Fruit fly (Drosophila melanogaster) whole organism, embryonic: ENCODE results near the gene stops.

Experiments used
- Antp ChIP-seq: fragments of 200-800 bp; sonication (Bioruptor generic); optimal IDR thresholded peaks from 3 replicates; lab custom pipeline; 2016; ENCODE audit warnings: missing biosample characterization, missing genetic modification characterization
- Atf3 ChIP-seq: fragments of 200-800 bp; sonication (Bioruptor generic); optimal IDR thresholded peaks from 3 replicates; lab custom pipeline; 2016; ENCODE audit warnings: missing biosample characterization, missing genetic modification characterization
- Atf6 ChIP-seq: fragments of 200-800 bp; sonication (Bioruptor generic); IDR thresholded peaks from 2 replicates; pipeline ENCODE4 v1.3.6; 2022; ENCODE audit warnings: missing biosample characterization, missing genetic modification characterization
- Blimp-1 ChIP-seq: fragments of 200-800 bp; sonication (Bioruptor generic); optimal IDR thresholded peaks from 3 replicates; lab custom pipeline; 2018; ENCODE audit warnings: missing biosample characterization, missing genetic modification characterization, mild to moderate bottlenecking, moderate library complexity, missing genetic modification reagents
- CG11504 ChIP-seq: fragments of 200-800 bp; sonication (Bioruptor generic); optimal IDR thresholded peaks from 3 replicates; lab custom pipeline; 2019; ENCODE audit warnings: missing biosample characterization, mild to moderate bottlenecking, missing genetic modification characterization, moderate library complexity
- CG11560 ChIP-seq: fragments of 200-800 bp; sonication (Bioruptor generic); IDR thresholded peaks from 3 replicates; pipeline ENCODE4 v1.3.6; 2022; ENCODE audit warnings: missing biosample characterization, missing genetic modification characterization
- CG12769 ChIP-seq: fragments of 200-800 bp; sonication (Bioruptor generic); optimal IDR thresholded peaks from 2 replicates; lab custom pipeline; 2019; ENCODE audit warnings: missing biosample characterization, mild to moderate bottlenecking, missing genetic modification characterization, moderate library complexity
- CG14441 ChIP-seq: fragments of 200-800 bp; sonication (Bioruptor generic); IDR thresholded peaks from 2 replicates; pipeline ENCODE4 v1.3.6; 2022; ENCODE audit warnings: missing biosample characterization, missing genetic modification characterization
- CG1529 ChIP-seq: fragments of 200-800 bp; sonication (Bioruptor generic); optimal IDR thresholded peaks from 3 replicates; lab custom pipeline; 2018; ENCODE audit warnings: missing biosample characterization, missing genetic modification characterization
- CG15479 ChIP-seq: fragments of 200-800 bp; sonication (Bioruptor generic); optimal IDR thresholded peaks from 3 replicates; lab custom pipeline; 2019; ENCODE audit warnings: missing biosample characterization, mild to moderate bottlenecking, missing genetic modification characterization, moderate library complexity
- CG16779 ChIP-seq: fragments of 200-800 bp; sonication (Bioruptor generic); IDR thresholded peaks from 2 replicates; pipeline ENCODE4 v1.3.6; 2022; ENCODE audit warnings: missing biosample characterization, missing genetic modification characterization
- CG17912 ChIP-seq: fragments of 200-800 bp; sonication (Bioruptor generic); optimal IDR thresholded peaks from 2 replicates; lab custom pipeline; 2018; ENCODE audit warnings: missing biosample characterization, mild to moderate bottlenecking, missing genetic modification characterization
- CG2116 ChIP-seq: fragments of 200-800 bp; sonication (Bioruptor generic); optimal IDR thresholded peaks from 3 replicates; lab custom pipeline; 2018; ENCODE audit warnings: missing biosample characterization, mild to moderate bottlenecking, missing genetic modification characterization
- CG3847 ChIP-seq: fragments of 200-800 bp; sonication (Bioruptor generic); IDR thresholded peaks from 2 replicates; pipeline ENCODE4 v1.3.6; 2022; ENCODE audit warnings: missing biosample characterization, missing genetic modification characterization
- CG4404 ChIP-seq: fragments of 200-800 bp; sonication (Bioruptor generic); IDR thresholded peaks from 2 replicates; pipeline ENCODE4 v1.3.6; 2022; ENCODE audit warnings: missing biosample characterization, missing genetic modification characterization
- CG6654 ChIP-seq: fragments of 200-800 bp; sonication (Bioruptor generic); optimal IDR thresholded peaks from 2 replicates; lab custom pipeline; 2017; ENCODE audit warnings: missing biosample characterization, mild to moderate bottlenecking, missing genetic modification characterization
- CG6765 ChIP-seq: fragments of 200-800 bp; sonication (Bioruptor generic); optimal IDR thresholded peaks from 3 replicates; lab custom pipeline; 2017; ENCODE audit warnings: missing biosample characterization, mild to moderate bottlenecking, missing genetic modification characterization
- CTCF ChIP-seq: fragments of 200-800 bp; sonication (Bioruptor generic); optimal IDR thresholded peaks from 2 replicates; lab custom pipeline; 2017; ENCODE audit warnings: missing biosample characterization, mild to moderate bottlenecking, missing genetic modification characterization, moderate library complexity
- D19B ChIP-seq: fragments of 200-800 bp; sonication (Bioruptor generic); optimal IDR thresholded peaks from 2 replicates; lab custom pipeline; 2017; ENCODE audit warnings: missing biosample characterization, mild to moderate bottlenecking, missing genetic modification characterization
- Dfd ChIP-seq, 2 experiments: fragments of >200 bp; optimal IDR thresholded peaks; 2 replicates each; lab custom pipeline; 2017; ENCODE audit warnings: missing biosample characterization in 2 of 2, missing genetic modification characterization in 2 of 2
- Dip2 ChIP-seq: fragments of 200-800 bp; sonication (Bioruptor generic); IDR thresholded peaks from 2 replicates; pipeline ENCODE4 v1.3.6; 2022; ENCODE audit warnings: missing biosample characterization, missing genetic modification characterization
- Dll ChIP-seq: fragments of 200-800 bp; sonication (Bioruptor generic); IDR thresholded peaks from 4 replicates; pipeline ENCODE4 v1.3.6; 2022; ENCODE audit warnings: missing biosample characterization, missing genetic modification characterization; ENCODE audit not compliant: partially characterized antibody
- Eip74EF ChIP-seq, 2 experiments: fragments of 200-800 bp in 1 of 2; fragments of >200 bp in 1 of 2; sonication (Bioruptor generic) in 1 of 2; optimal IDR thresholded peaks; 2 replicates each; lab custom pipeline; 2017 to 2019; ENCODE audit warnings: missing biosample characterization in 2 of 2, missing genetic modification characterization in 2 of 2, mild to moderate bottlenecking in 1 of 2, moderate library complexity in 1 of 2
- Hmx ChIP-seq: fragments of 200-800 bp; sonication (Bioruptor generic); optimal IDR thresholded peaks from 2 replicates; lab custom pipeline; 2016; ENCODE audit warnings: missing biosample characterization, missing genetic modification characterization
- Jarid2 ChIP-seq: fragments of 200-800 bp; sonication (Bioruptor generic); optimal IDR thresholded peaks from 3 replicates; lab custom pipeline; 2017; ENCODE audit warnings: mild to moderate bottlenecking, missing biosample characterization, missing genetic modification reagents, missing genetic modification characterization
- Lpt ChIP-seq: fragments of >200 bp; optimal IDR thresholded peaks from 2 replicates; lab custom pipeline; 2018; ENCODE audit warnings: missing biosample characterization, missing genetic modification characterization
- Med ChIP-seq: fragments of 200-800 bp; sonication (Bioruptor generic); peaks from one replicate; lab custom pipeline; 2016; ENCODE audit warnings: missing biosample characterization, missing genetic modification characterization, mild to moderate bottlenecking, inconsistent platforms, moderate library complexity
- Oaz ChIP-seq: fragments of 200-800 bp; sonication (Bioruptor generic); IDR thresholded peaks from 2 replicates; pipeline ENCODE4 v1.3.6; 2022; ENCODE audit warnings: missing biosample characterization, missing genetic modification characterization
- Sox102F ChIP-seq: fragments of 200-800 bp; sonication (Bioruptor generic); optimal IDR thresholded peaks from 2 replicates; lab custom pipeline; 2018; ENCODE audit warnings: missing biosample characterization, mild to moderate bottlenecking, missing genetic modification characterization, moderate library complexity
- Sry-δ ChIP-seq: fragments of 200-800 bp; sonication (Bioruptor generic); optimal IDR thresholded peaks from 2 replicates; lab custom pipeline; 2016; ENCODE audit warnings: missing biosample characterization, missing genetic modification characterization
- Tbp ChIP-seq: fragments of >200 bp; optimal IDR thresholded peaks from 2 replicates; lab custom pipeline; 2018; ENCODE audit warnings: missing biosample characterization, missing genetic modification characterization
- Xrp1 ChIP-seq: fragments of 200-800 bp; sonication (Bioruptor generic); IDR thresholded peaks from 2 replicates; pipeline ENCODE4 v1.3.6; 2022; ENCODE audit warnings: missing biosample characterization, missing genetic modification characterization
- az2 ChIP-seq: fragments of 200-800 bp; sonication (Bioruptor generic); optimal IDR thresholded peaks from 3 replicates; lab custom pipeline; 2016; ENCODE audit warnings: missing biosample characterization, missing genetic modification characterization
- bcd ChIP-seq: fragments of 200-800 bp; sonication (Bioruptor generic); optimal IDR thresholded peaks from 2 replicates; lab custom pipeline; 2017; ENCODE audit warnings: missing biosample characterization, mild to moderate bottlenecking, missing genetic modification characterization
- chn ChIP-seq: fragments of 200-800 bp; sonication (Bioruptor generic); optimal IDR thresholded peaks from 2 replicates; lab custom pipeline; 2016; ENCODE audit warnings: missing biosample characterization, missing genetic modification characterization
- crc ChIP-seq: fragments of 200-800 bp; sonication (Bioruptor generic); optimal IDR thresholded peaks from 2 replicates; lab custom pipeline; 2016; ENCODE audit warnings: missing biosample characterization, missing genetic modification characterization
- dan ChIP-seq: fragments of 200-800 bp; sonication (Bioruptor generic); IDR thresholded peaks from 2 replicates; pipeline ENCODE4 v1.3.6; 2022; ENCODE audit warnings: missing biosample characterization, missing genetic modification characterization
- dysf ChIP-seq: fragments of 200-800 bp; sonication (Bioruptor generic); IDR thresholded peaks from 3 replicates; pipeline ENCODE4 v1.3.6; 2022; ENCODE audit warnings: missing biosample characterization, missing genetic modification characterization
- fd3F ChIP-seq: fragments of 200-800 bp; sonication (Bioruptor generic); optimal IDR thresholded peaks from 2 replicates; lab custom pipeline; 2018; ENCODE audit warnings: missing biosample characterization, mild to moderate bottlenecking, missing genetic modification characterization, moderate library complexity
- hbn ChIP-seq: fragments of 200-800 bp; sonication (Bioruptor generic); IDR thresholded peaks from 2 replicates; pipeline ENCODE4 v1.3.6; 2022; ENCODE audit warnings: missing biosample characterization, missing genetic modification characterization; ENCODE audit not compliant: partially characterized antibody
- insv ChIP-seq, 2 experiments: fragments of 200-800 bp; sonication (Bioruptor generic); optimal IDR thresholded peaks; 3 replicates each; lab custom pipeline; 2016 to 2018; ENCODE audit warnings: missing biosample characterization in 2 of 2, missing genetic modification characterization in 2 of 2
- lilli ChIP-seq: fragments of 200-800 bp; sonication (Bioruptor generic); optimal IDR thresholded peaks from 3 replicates; lab custom pipeline; 2016; ENCODE audit warnings: missing biosample characterization, missing genetic modification characterization
- nau ChIP-seq: fragments of 200-800 bp; sonication (Bioruptor generic); optimal IDR thresholded peaks from 3 replicates; lab custom pipeline; 2017; ENCODE audit warnings: missing biosample characterization, mild to moderate bottlenecking, missing genetic modification characterization, missing genetic modification reagents
- ranshi ChIP-seq: fragments of 200-800 bp; sonication (Bioruptor generic); IDR thresholded peaks from 2 replicates; pipeline ENCODE4 v1.3.6; 2022; ENCODE audit warnings: missing biosample characterization, missing genetic modification characterization
- run ChIP-seq: fragments of 200-800 bp; sonication (Bioruptor generic); optimal IDR thresholded peaks from 3 replicates; lab custom pipeline; 2018; ENCODE audit warnings: missing biosample characterization, mild to moderate bottlenecking, missing genetic modification characterization
- sc ChIP-seq, 3 experiments: fragments of >200 bp in 2 of 3; fragments of 200-800 bp in 1 of 3; sonication (Bioruptor generic) in 1 of 3; optimal IDR thresholded peaks; 2 replicates in 2 of 3; 3 replicates in 1 of 3; lab custom pipeline; 2017; ENCODE audit warnings: mild to moderate bottlenecking in 1 of 3, missing biosample characterization in 1 of 3, missing genetic modification characterization in 1 of 3, missing genetic modification reagents in 1 of 3
- slp2 ChIP-seq: fragments of 200-800 bp; sonication (Bioruptor generic); optimal IDR thresholded peaks from 2 replicates; lab custom pipeline; 2016; ENCODE audit warnings: missing biosample characterization, missing genetic modification characterization
- tap ChIP-seq: fragments of 200-800 bp; optimal IDR thresholded peaks from 3 replicates; lab custom pipeline; 2019; ENCODE audit warnings: missing biosample characterization, mild to moderate bottlenecking, missing genetic modification characterization, moderate library complexity
- tin ChIP-seq: fragments of 200-800 bp; sonication (Bioruptor generic); optimal IDR thresholded peaks from 3 replicates; lab custom pipeline; 2016; ENCODE audit warnings: missing biosample characterization, missing genetic modification characterization
- toy ChIP-seq: fragments of 200-800 bp; sonication (Bioruptor generic); IDR thresholded peaks from 2 replicates; pipeline ENCODE4 v1.3.6; 2022; ENCODE audit warnings: missing biosample characterization, missing genetic modification characterization
- ttk ChIP-seq: fragments of 200-800 bp; sonication (Bioruptor generic); IDR thresholded peaks from 2 replicates; pipeline ENCODE4 v2.1.2; 2022; ENCODE audit warnings: missing biosample characterization, missing genetic modification characterization
- vfl ChIP-seq: fragments of 200-800 bp; sonication (Bioruptor generic); optimal IDR thresholded peaks from 2 replicates; lab custom pipeline; 2016; ENCODE audit warnings: missing biosample characterization, missing genetic modification characterization

The stops gene

dm6 chr3R:31134056-31134455 is 34.9 kb downstream of the stops start, which contains the start of gene Gycbeta100B (continued):
- TF ChIP-seq Antp (GFP tag; lab: Kevin White, UChicago) (peak; percentile 1), CG1529 (GFP tag; lab: Kevin White, UChicago) (peak; percentile 4), bcd (peak; percentile 28), vfl (GFP tag; lab: Kevin White, UChicago) (no peak), hbn (GFP tag; lab: Robert Waterston, UW) (no peak), dysf (GFP tag; lab: Robert Waterston, UW) (peak; percentile 38; the same call in 2 of the 3 replicates), CG3847 (peak; percentile 25; the same call in 1 of the 2 replicates), CG6654 (peak; percentile 38), CG12769 (tag; lab: Kevin White, UChicago) (no peak), crc (no peak), CG16779 (GFP tag; lab: Robert Waterston, UW) (no peak), Eip74EF (GFP tag; optimal IDR thresholded peaks at IDR 0.05; lab: Kevin White, UChicago) (no peak), Oaz (no peak), CG11560 (tag; lab: Robert Waterston, UW) (no peak), Sox102F (GFP tag; lab: Kevin White, UChicago) (peak; percentile 12), CTCF (GFP tag; lab: Kevin White, UChicago) (peak; percentile 92), Sry-δ (GFP tag; lab: Kevin White, UChicago) (no peak), nau (peak; percentile 58), D19B (no peak), Atf6 (GFP tag; lab: Robert Waterston, UW) (no peak), ttk (GFP tag; lab: Robert Waterston, UW) (no peak), tin (GFP tag; lab: Kevin White, UChicago) (peak; percentile 39), az2 (GFP tag; lab: Kevin White, UChicago) (peak; percentile 18), lilli (peak; percentile 16), CG17912 (GFP tag; lab: Kevin White, UChicago) (peak; percentile 23), dan (GFP tag; lab: Robert Waterston, UW) (no peak), CG2116 (no peak), Xrp1 (GFP tag; lab: Robert Waterston, UW) (no peak), tap (tag; lab: Kevin White, UChicago) (peak; percentile 34), Med (peak; percentile 96), slp2 (no peak), CG4404 (no peak), Blimp-1 (GFP tag; lab: Kevin White, UChicago) (no peak), CG6765 (GFP tag; lab: Kevin White, UChicago) (peak; percentile 80), Dll (GFP tag; lab: Robert Waterston, UW) (no peak), Dip2 (no peak), fd3F (no peak), toy (GFP tag; lab: Robert Waterston, UW) (no peak), CG11504 (tag; lab: Kevin White, UChicago) (peak; percentile 55), Lpt (GFP tag; lab: Kevin White, UChicago) (no peak), CG15479 (GFP tag; lab: Kevin White, UChicago) (no peak), ranshi (GFP tag; lab: Robert Waterston, UW) (no peak), CG14441 (GFP tag; lab: Robert Waterston, UW) (0 out of 2 replicates have a peak, but pooled peaks have one; percentile 9), run (tag; lab: Kevin White, UChicago) (no peak), Dfd (GFP tag; optimal IDR thresholded peaks at IDR 0.05; lab: Kevin White, UChicago) (no peak), Atf3 (GFP tag; lab: Kevin White, UChicago) (no peak), chn (peak; percentile 13), insv (GFP tag; optimal IDR thresholded peaks at IDR 0.05; lab: Kevin White, UChicago) (no peak), Hmx (no peak), Jarid2 (GFP tag; lab: Kevin White, UChicago) (peak; percentile 39), Tbp (GFP tag; lab: Kevin White, UChicago) (no peak), sc (optimal IDR thresholded peaks at IDR 0.05; lab: Kevin White, UChicago) (no peak), sc (GFP tag; optimal IDR thresholded peaks at IDR 0.05; lab: Kevin White, UChicago) (no peak)
